Fruit fly (Drosophila melanogaster) S2 (cell line): ENCODE results near the gene tap.

Source experiments
- CG8478 ChIP-seq: fragments of >200 bp; optimal IDR thresholded peaks from 2 replicates; lab custom pipeline; 2018
- CTCF ChIP-seq, 2 experiments: fragments of >200 bp; optimal IDR thresholded peaks; 2 replicates each; lab custom pipeline; 2018

DNA sequence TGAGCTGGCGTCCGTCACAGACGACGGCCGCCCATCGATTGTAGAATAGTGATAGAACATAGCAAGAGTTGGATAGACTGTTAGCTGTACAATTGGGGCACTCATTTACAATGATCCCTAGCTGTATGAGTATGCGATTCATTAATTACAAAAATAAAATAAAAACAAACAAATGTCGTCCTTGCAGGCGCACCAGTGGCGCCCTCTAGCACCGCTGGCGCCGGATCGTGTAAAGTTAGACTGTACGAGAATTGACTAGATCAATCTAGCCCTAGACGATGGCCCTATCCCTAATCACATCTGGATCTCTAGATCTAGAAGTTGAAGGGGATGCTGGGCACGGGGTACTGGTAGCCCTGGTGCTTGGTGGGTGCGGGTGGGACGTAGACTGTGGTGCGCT is 24.2 kb downstream of the tap start:
- TF ChIP-seq CTCF (optimal IDR thresholded peaks at IDR 0.05; lab: Kevin White, UChicago) (peak; percentile 47 to 57), CG8478 (lab: Kevin White, UChicago) (no peak)
